Fruit fly (Drosophila melanogaster) whole organism, embryonic: ENCODE data around the gene Dhc62B.

Source experiments
- Abd-B ChIP-seq: fragments of 200-800 bp; sonication (Bioruptor generic); optimal IDR thresholded peaks from 2 replicates; lab custom pipeline; 2018; ENCODE audit warnings: missing biosample characterization, mild to moderate bottlenecking, missing genetic modification characterization, moderate library complexity
- Aef1 ChIP-seq: fragments of 200-800 bp; sonication (Bioruptor generic); IDR thresholded peaks from 3 replicates; pipeline ENCODE4 v1.3.6; 2022; ENCODE audit warnings: missing biosample characterization, missing genetic modification characterization
- B-H1 ChIP-seq: fragments of 200-800 bp; sonication (Bioruptor generic); IDR thresholded peaks from 3 replicates; pipeline ENCODE4 v1.3.6; 2022; ENCODE audit warnings: missing biosample characterization, missing genetic modification characterization
- Bgb ChIP-seq: fragments of 200-800 bp; sonication (Bioruptor generic); IDR thresholded peaks from 2 replicates; pipeline ENCODE4 v1.3.6; 2022; ENCODE audit warnings: missing biosample characterization, missing genetic modification characterization; ENCODE audit not compliant: partially characterized antibody
- CG10147 ChIP-seq: fragments of 200-800 bp; sonication (Bioruptor generic); optimal IDR thresholded peaks from 2 replicates; lab custom pipeline; 2019; ENCODE audit warnings: missing biosample characterization, mild to moderate bottlenecking, missing genetic modification characterization, moderate library complexity
- CG11560 ChIP-seq: fragments of 200-800 bp; sonication (Bioruptor generic); IDR thresholded peaks from 3 replicates; pipeline ENCODE4 v1.3.6; 2022; ENCODE audit warnings: missing biosample characterization, missing genetic modification characterization
- CG12391 ChIP-seq: fragments of 200-800 bp; sonication (Bioruptor generic); optimal IDR thresholded peaks from 3 replicates; lab custom pipeline; 2018; ENCODE audit warnings: missing biosample characterization, mild to moderate bottlenecking, missing genetic modification characterization, moderate library complexity
- CG17186 ChIP-seq: fragments of 200-800 bp; sonication (Bioruptor generic); optimal IDR thresholded peaks from 3 replicates; lab custom pipeline; 2017; ENCODE audit warnings: missing biosample characterization, missing genetic modification reagents, missing genetic modification characterization
- CG1832 ChIP-seq: fragments of 200-800 bp; sonication (Bioruptor generic); optimal IDR thresholded peaks from 2 replicates; lab custom pipeline; 2017; ENCODE audit warnings: missing biosample characterization, mild to moderate bottlenecking, missing genetic modification characterization, inconsistent platforms
- CG18476 ChIP-seq: fragments of 200-800 bp; sonication (Bioruptor generic); optimal IDR thresholded peaks from 2 replicates; lab custom pipeline; 2016; ENCODE audit warnings: missing biosample characterization, mild to moderate bottlenecking, missing genetic modification characterization
- CG2199 ChIP-seq: fragments of 200-800 bp; sonication (Bioruptor generic); IDR thresholded peaks from 3 replicates; pipeline ENCODE4 v1.3.6; 2022; ENCODE audit warnings: missing biosample characterization, missing genetic modification characterization
- CG31365 ChIP-seq: fragments of 200-800 bp; sonication (Bioruptor generic); optimal IDR thresholded peaks from 2 replicates; lab custom pipeline; 2018; ENCODE audit warnings: missing biosample characterization, mild to moderate bottlenecking, missing genetic modification characterization
- CG34376 ChIP-seq: fragments of 200-800 bp; sonication (Bioruptor generic); optimal IDR thresholded peaks from 2 replicates; lab custom pipeline; 2018; ENCODE audit warnings: missing biosample characterization, mild to moderate bottlenecking, missing genetic modification characterization
- CG3847 ChIP-seq: fragments of 200-800 bp; sonication (Bioruptor generic); IDR thresholded peaks from 2 replicates; pipeline ENCODE4 v1.3.6; 2022; ENCODE audit warnings: missing biosample characterization, missing genetic modification characterization
- CG5245 ChIP-seq: fragments of 200-800 bp; sonication (Bioruptor generic); optimal IDR thresholded peaks from 3 replicates; lab custom pipeline; 2016; ENCODE audit warnings: missing biosample characterization, missing genetic modification characterization
- CG8281 ChIP-seq: fragments of 200-800 bp; sonication (Bioruptor generic); optimal IDR thresholded peaks from 2 replicates; lab custom pipeline; 2018; ENCODE audit warnings: missing biosample characterization, mild to moderate bottlenecking, missing genetic modification characterization, moderate library complexity
- CG8359 ChIP-seq: fragments of 200-800 bp; sonication (Bioruptor generic); optimal IDR thresholded peaks from 2 replicates; lab custom pipeline; 2017; ENCODE audit warnings: missing biosample characterization, mild to moderate bottlenecking, missing genetic modification characterization, borderline replicate concordance
- CG8388 ChIP-seq: fragments of 200-800 bp; sonication (Bioruptor generic); optimal IDR thresholded peaks from 2 replicates; lab custom pipeline; 2019; ENCODE audit warnings: missing biosample characterization, mild to moderate bottlenecking, missing genetic modification characterization, moderate library complexity
- CG9437 ChIP-seq: fragments of 200-800 bp; sonication (Bioruptor generic); optimal IDR thresholded peaks from 2 replicates; lab custom pipeline; 2018; ENCODE audit warnings: missing biosample characterization, mild to moderate bottlenecking, missing genetic modification characterization
- CHES-1-like ChIP-seq: fragments of 200-800 bp; sonication (Bioruptor generic); optimal IDR thresholded peaks from 2 replicates; lab custom pipeline; 2016; ENCODE audit warnings: missing biosample characterization, missing genetic modification characterization
- D19B ChIP-seq: fragments of 200-800 bp; sonication (Bioruptor generic); optimal IDR thresholded peaks from 2 replicates; lab custom pipeline; 2017; ENCODE audit warnings: missing biosample characterization, mild to moderate bottlenecking, missing genetic modification characterization
- Dll ChIP-seq: fragments of 200-800 bp; sonication (Bioruptor generic); IDR thresholded peaks from 4 replicates; pipeline ENCODE4 v1.3.6; 2022; ENCODE audit warnings: missing biosample characterization, missing genetic modification characterization; ENCODE audit not compliant: partially characterized antibody
- Hmx ChIP-seq: fragments of 200-800 bp; sonication (Bioruptor generic); optimal IDR thresholded peaks from 2 replicates; lab custom pipeline; 2016; ENCODE audit warnings: missing biosample characterization, missing genetic modification characterization
- Lim3 ChIP-seq: fragments of 200-800 bp; sonication (Bioruptor generic); IDR thresholded peaks from 2 replicates; pipeline ENCODE4 v1.3.6; 2022; ENCODE audit warnings: missing biosample characterization, missing genetic modification characterization
- Meics ChIP-seq: fragments of 200-800 bp; sonication (Bioruptor generic); optimal IDR thresholded peaks from 2 replicates; lab custom pipeline; 2017; ENCODE audit warnings: missing biosample characterization, mild to moderate bottlenecking, missing genetic modification characterization
- Tbp ChIP-seq: fragments of >200 bp; optimal IDR thresholded peaks from 2 replicates; lab custom pipeline; 2018; ENCODE audit warnings: missing biosample characterization, missing genetic modification characterization
- YL-1 ChIP-seq: fragments of 200-800 bp; sonication (Bioruptor generic); optimal IDR thresholded peaks from 3 replicates; lab custom pipeline; 2017; ENCODE audit warnings: missing biosample characterization, mild to moderate bottlenecking, missing genetic modification characterization
- ab ChIP-seq: fragments of 200-800 bp; sonication (Bioruptor generic); optimal IDR thresholded peaks from 2 replicates; lab custom pipeline; 2016; ENCODE audit warnings: missing biosample characterization, missing genetic modification characterization
- al ChIP-seq: fragments of 200-800 bp; sonication (Bioruptor generic); IDR thresholded peaks from 2 replicates; pipeline ENCODE4 v1.3.6; 2022; ENCODE audit warnings: missing biosample characterization, missing genetic modification characterization
- ara ChIP-seq: fragments of 200-800 bp; sonication (Bioruptor generic); IDR thresholded peaks from 2 replicates; pipeline ENCODE4 v1.3.6; 2022; ENCODE audit warnings: missing biosample characterization, missing genetic modification characterization
- bbx ChIP-seq: fragments of 200-800 bp; sonication (Bioruptor generic); IDR thresholded peaks from 2 replicates; pipeline ENCODE4 v1.3.6; 2022; ENCODE audit warnings: missing biosample characterization, missing genetic modification characterization; ENCODE audit not compliant: partially characterized antibody
- bcd ChIP-seq: fragments of 200-800 bp; sonication (Bioruptor generic); optimal IDR thresholded peaks from 2 replicates; lab custom pipeline; 2017; ENCODE audit warnings: missing biosample characterization, mild to moderate bottlenecking, missing genetic modification characterization
- cad ChIP-seq: fragments of >200 bp; optimal IDR thresholded peaks from 2 replicates; lab custom pipeline; 2017; ENCODE audit warnings: missing biosample characterization, missing genetic modification characterization
- chif ChIP-seq, 2 experiments: fragments of 200-800 bp; sonication (Bioruptor generic); optimal IDR thresholded peaks; 3 replicates each; lab custom pipeline; 2016; ENCODE audit warnings: missing biosample characterization in 2 of 2, missing genetic modification characterization in 2 of 2
- crc ChIP-seq: fragments of 200-800 bp; sonication (Bioruptor generic); optimal IDR thresholded peaks from 2 replicates; lab custom pipeline; 2016; ENCODE audit warnings: missing biosample characterization, missing genetic modification characterization
- ems ChIP-seq: fragments of 200-800 bp; sonication (Bioruptor generic); optimal IDR thresholded peaks from 3 replicates; lab custom pipeline; 2016; ENCODE audit warnings: missing biosample characterization, missing genetic modification characterization
- gro ChIP-seq: fragments of 200-800 bp; sonication (Bioruptor generic); optimal IDR thresholded peaks from 2 replicates; lab custom pipeline; 2016; ENCODE audit warnings: missing biosample characterization, missing genetic modification characterization
- her ChIP-seq: fragments of 200-800 bp; sonication (Bioruptor generic); optimal IDR thresholded peaks from 2 replicates; lab custom pipeline; 2016; ENCODE audit warnings: missing biosample characterization, missing genetic modification characterization
- hkb ChIP-seq, 2 experiments: fragments of 200-800 bp in 1 of 2; fragments of >200 bp in 1 of 2; sonication (Bioruptor generic) in 1 of 2; IDR thresholded peaks in 1 of 2; optimal IDR thresholded peaks in 1 of 2; 2 replicates each; pipeline versions ENCODE4 v1.3.6 to Lab custom; 2017 to 2022; ENCODE audit warnings: missing biosample characterization in 1 of 2, missing genetic modification characterization in 1 of 2
- lbe ChIP-seq: fragments of 200-800 bp; sonication (Bioruptor generic); optimal IDR thresholded peaks from 2 replicates; lab custom pipeline; 2016; ENCODE audit warnings: missing biosample characterization, mild to moderate bottlenecking, missing genetic modification characterization
- luna ChIP-seq: fragments of 200-800 bp; sonication (Bioruptor generic); optimal IDR thresholded peaks from 2 replicates; lab custom pipeline; 2016; ENCODE audit warnings: missing biosample characterization, missing genetic modification characterization
- nerfin-2 ChIP-seq: fragments of 200-800 bp; sonication (Bioruptor generic); IDR thresholded peaks from 2 replicates; pipeline ENCODE4 v1.3.6; 2022; ENCODE audit warnings: missing biosample characterization, missing genetic modification characterization; ENCODE audit not compliant: partially characterized antibody
- pita ChIP-seq: fragments of 200-800 bp; sonication (Bioruptor generic); optimal IDR thresholded peaks from 2 replicates; lab custom pipeline; 2017; ENCODE audit warnings: missing biosample characterization, mild to moderate bottlenecking, missing genetic modification characterization
- pros ChIP-seq: fragments of 200-800 bp; sonication (Bioruptor generic); optimal IDR thresholded peaks from 3 replicates; lab custom pipeline; 2019; ENCODE audit warnings: missing biosample characterization, mild to moderate bottlenecking, missing genetic modification characterization, moderate library complexity
- ro ChIP-seq: fragments of 200-800 bp; sonication (Bioruptor generic); IDR thresholded peaks from 2 replicates; pipeline ENCODE4 v1.3.6; 2022; ENCODE audit warnings: missing biosample characterization, missing genetic modification characterization
- sna ChIP-seq: fragments of 200-800 bp; sonication (Bioruptor generic); IDR thresholded peaks from 2 replicates; pipeline ENCODE4 v1.3.6; 2022; ENCODE audit warnings: missing biosample characterization, missing genetic modification characterization; ENCODE audit not compliant: partially characterized antibody
- tap ChIP-seq: fragments of 200-800 bp; optimal IDR thresholded peaks from 3 replicates; lab custom pipeline; 2019; ENCODE audit warnings: missing biosample characterization, mild to moderate bottlenecking, missing genetic modification characterization, moderate library complexity
- ttk ChIP-seq: fragments of 200-800 bp; sonication (Bioruptor generic); IDR thresholded peaks from 2 replicates; pipeline ENCODE4 v2.1.2; 2022; ENCODE audit warnings: missing biosample characterization, missing genetic modification characterization
- zfh2 ChIP-seq: fragments of 200-800 bp; sonication (Bioruptor generic); optimal IDR thresholded peaks from 2 replicates; lab custom pipeline; 2016; ENCODE audit warnings: missing biosample characterization, missing genetic modification characterization

Gene Dhc62B

DNA sequence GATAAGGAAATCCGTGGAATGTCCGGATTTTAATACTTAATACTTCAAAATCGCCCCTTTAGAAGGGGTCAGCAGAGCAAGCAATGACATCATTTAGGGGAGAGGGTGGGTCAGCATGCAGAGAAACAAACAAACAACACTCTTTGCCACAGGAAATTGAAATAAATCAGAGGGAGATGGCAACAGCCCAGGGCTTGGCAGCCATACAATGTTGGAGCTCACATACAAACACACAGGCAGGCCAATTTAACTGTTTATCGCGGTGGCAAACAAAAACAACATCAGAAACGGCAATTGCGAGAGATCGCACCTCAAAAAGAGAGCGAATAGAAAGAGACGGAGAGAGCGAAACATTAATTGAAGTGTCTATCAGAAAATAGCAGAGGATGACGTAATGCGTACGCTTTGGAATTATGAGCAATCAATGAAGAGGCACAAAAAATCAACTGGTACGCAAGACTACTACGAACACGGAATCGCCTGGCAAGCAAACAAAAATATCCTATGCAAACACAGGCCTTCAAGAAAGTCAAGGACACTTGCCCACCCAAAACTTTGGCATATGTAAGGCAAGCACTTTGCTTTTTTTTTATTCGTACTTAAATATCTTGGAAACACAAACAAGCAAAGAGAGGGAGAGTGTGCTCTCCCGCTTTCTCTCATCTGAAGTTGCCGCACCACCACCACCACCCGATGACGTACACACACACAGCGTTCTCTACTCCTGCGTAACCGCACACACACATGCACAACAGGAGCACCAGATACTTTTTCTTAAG is 22.8 kb upstream of the Dhc62B start (continued):
- TF ChIP-seq B-H1 (no peak; the same call in 2 of the 3 replicates), nerfin-2 (GFP tag; lab: Robert Waterston, UW) (no peak), CG2199 (GFP tag; lab: Robert Waterston, UW) (peak; percentile 41; the same call in 2 of the 3 replicates), her (GFP tag; lab: Kevin White, UChicago) (peak; percentile 41), CG8388 (GFP tag; lab: Kevin White, UChicago) (no peak), CG18476 (GFP tag; lab: Kevin White, UChicago) (peak; percentile 52), lbe (GFP tag; lab: Kevin White, UChicago) (no peak), Aef1 (GFP tag; lab: Robert Waterston, UW) (peak; percentile 64), tap (no peak), al (GFP tag; lab: Robert Waterston, UW) (no peak), ara (no peak), zfh2 (GFP tag; lab: Kevin White, UChicago) (no peak), CG11560 (tag; lab: Robert Waterston, UW) (no peak), CHES-1-like (GFP tag; lab: Kevin White, UChicago) (peak; percentile 32), CG8281 (no peak), Bgb (no peak; the same call in 1 of the 2 replicates), cad (no peak), ems (GFP tag; lab: Kevin White, UChicago) (no peak), chif (GFP tag; optimal IDR thresholded peaks at IDR 0.05; lab: Kevin White, UChicago) (no peak), Abd-B (GFP tag; lab: Kevin White, UChicago) (peak; percentile 21), Dll (0 out of 4 replicates have a peak, but pooled peaks have one; percentile 23), CG17186 (GFP tag; lab: Kevin White, UChicago) (no peak), pros (peak; percentile 67), ro (GFP tag; lab: Robert Waterston, UW) (no peak), Meics (GFP tag; lab: Kevin White, UChicago) (peak; percentile 45), bcd (no peak), CG1832 (GFP tag; lab: Kevin White, UChicago) (peak; percentile 63), luna (GFP tag; lab: Kevin White, UChicago) (no peak), sna (GFP tag; lab: Robert Waterston, UW) (no peak), CG12391 (tag; lab: Kevin White, UChicago) (no peak), gro (GFP tag; lab: Kevin White, UChicago) (peak; percentile 40), ab (peak; percentile 27), crc (no peak), CG34376 (GFP tag; lab: Kevin White, UChicago) (peak; percentile 96), hkb (optimal IDR thresholded peaks at IDR 0.05; lab: Kevin White, UChicago) (no peak), hkb (GFP tag; IDR thresholded peaks at IDR 0.05; lab: Robert Waterston, UW) (peak; percentile 34; the same call in 1 of the 2 replicates), Tbp (GFP tag; lab: Kevin White, UChicago) (no peak), CG5245 (no peak), ttk (GFP tag; lab: Robert Waterston, UW) (peak; percentile 18; the same call in 1 of the 2 replicates), CG31365 (no peak), pita (GFP tag; lab: Kevin White, UChicago) (no peak), bbx (GFP tag; lab: Robert Waterston, UW) (peak; percentile 35; the same call in 1 of the 2 replicates), CG9437 (no peak), Hmx (GFP tag; lab: Kevin White, UChicago) (no peak), CG10147 (GFP tag; lab: Kevin White, UChicago) (no peak), CG3847 (no peak), D19B (GFP tag; lab: Kevin White, UChicago) (no peak), YL-1 (GFP tag; lab: Kevin White, UChicago) (peak; percentile 16), CG8359 (no peak), Lim3 (GFP tag; lab: Robert Waterston, UW) (no peak)
